Fruit fly (Drosophila melanogaster) whole organism, embryonic: ENCODE data around the gene pHCl-1.

Source experiments
- Ada2b ChIP-seq: fragments of 200-800 bp; sonication (Bioruptor generic); IDR thresholded peaks from 2 replicates; pipeline ENCODE4 v1.3.6; 2022; ENCODE audit warnings: missing biosample characterization, missing genetic modification characterization
- Adf1 ChIP-seq: fragments of 200-800 bp; sonication (Bioruptor generic); IDR thresholded peaks from 2 replicates; pipeline ENCODE4 v1.3.6; 2022; ENCODE audit warnings: missing biosample characterization, missing genetic modification characterization
- Antp ChIP-seq: fragments of 200-800 bp; sonication (Bioruptor generic); optimal IDR thresholded peaks from 3 replicates; lab custom pipeline; 2016; ENCODE audit warnings: missing biosample characterization, missing genetic modification characterization
- Asciz ChIP-seq: fragments of 200-800 bp; sonication (Bioruptor generic); optimal IDR thresholded peaks from 2 replicates; lab custom pipeline; 2017; ENCODE audit warnings: missing biosample characterization, mild to moderate bottlenecking, missing genetic modification characterization, missing genetic modification reagents
- B-H1 ChIP-seq: fragments of 200-800 bp; sonication (Bioruptor generic); IDR thresholded peaks from 3 replicates; pipeline ENCODE4 v1.3.6; 2022; ENCODE audit warnings: missing biosample characterization, missing genetic modification characterization
- Blimp-1 ChIP-seq: fragments of 200-800 bp; sonication (Bioruptor generic); optimal IDR thresholded peaks from 3 replicates; lab custom pipeline; 2018; ENCODE audit warnings: missing biosample characterization, missing genetic modification characterization, mild to moderate bottlenecking, moderate library complexity, missing genetic modification reagents
- CG10959 ChIP-seq: fragments of 200-800 bp; sonication (Bioruptor generic); IDR thresholded peaks from 2 replicates; pipeline ENCODE4 v1.3.6; 2022; ENCODE audit warnings: missing biosample characterization, missing genetic modification characterization
- CG11456 ChIP-seq: fragments of 200-800 bp; sonication (Bioruptor generic); IDR thresholded peaks from 3 replicates; pipeline ENCODE4 v1.3.6; 2022; ENCODE audit warnings: missing biosample characterization, missing genetic modification characterization
- CG12299 ChIP-seq: fragments of 200-800 bp; sonication (Bioruptor generic); optimal IDR thresholded peaks from 2 replicates; lab custom pipeline; 2018; ENCODE audit warnings: missing biosample characterization, mild to moderate bottlenecking, missing genetic modification characterization
- CG12391 ChIP-seq: fragments of 200-800 bp; sonication (Bioruptor generic); optimal IDR thresholded peaks from 3 replicates; lab custom pipeline; 2018; ENCODE audit warnings: missing biosample characterization, mild to moderate bottlenecking, missing genetic modification characterization, moderate library complexity
- CG13894 ChIP-seq: fragments of 200-800 bp; sonication (Bioruptor generic); optimal IDR thresholded peaks from 3 replicates; lab custom pipeline; 2018; ENCODE audit warnings: missing biosample characterization, mild to moderate bottlenecking, missing genetic modification characterization, moderate library complexity
- CG15696 ChIP-seq: fragments of 200-800 bp; sonication (Bioruptor generic); optimal IDR thresholded peaks from 2 replicates; lab custom pipeline; 2019; ENCODE audit warnings: missing biosample characterization, mild to moderate bottlenecking, missing genetic modification characterization, moderate library complexity
- CG1647 ChIP-seq: fragments of 200-800 bp; sonication (Bioruptor generic); optimal IDR thresholded peaks from 3 replicates; lab custom pipeline; 2016; ENCODE audit warnings: missing biosample characterization, missing genetic modification characterization
- CG16779 ChIP-seq: fragments of 200-800 bp; sonication (Bioruptor generic); IDR thresholded peaks from 2 replicates; pipeline ENCODE4 v1.3.6; 2022; ENCODE audit warnings: missing biosample characterization, missing genetic modification characterization
- CG16815 ChIP-seq: fragments of 200-800 bp; sonication (Bioruptor generic); optimal IDR thresholded peaks from 3 replicates; lab custom pipeline; 2017; ENCODE audit warnings: missing biosample characterization, mild to moderate bottlenecking, missing genetic modification characterization
- CG17802 ChIP-seq: fragments of 200-800 bp; sonication (Bioruptor generic); optimal IDR thresholded peaks from 2 replicates; lab custom pipeline; 2018; ENCODE audit warnings: missing biosample characterization, mild to moderate bottlenecking, missing genetic modification characterization, moderate library complexity
- CG31365 ChIP-seq: fragments of 200-800 bp; sonication (Bioruptor generic); optimal IDR thresholded peaks from 2 replicates; lab custom pipeline; 2018; ENCODE audit warnings: missing biosample characterization, mild to moderate bottlenecking, missing genetic modification characterization
- CG34224 ChIP-seq: fragments of 200-800 bp; sonication (Bioruptor generic); IDR thresholded peaks from 3 replicates; pipeline ENCODE4 v1.3.6; 2022; ENCODE audit warnings: missing biosample characterization, missing genetic modification characterization; ENCODE audit not compliant: partially characterized antibody
- CG4282 ChIP-seq: fragments of 200-800 bp; sonication (Bioruptor generic); optimal IDR thresholded peaks from 2 replicates; lab custom pipeline; 2016; ENCODE audit warnings: missing biosample characterization, missing genetic modification characterization
- CG4707 ChIP-seq: fragments of 200-800 bp; sonication (Bioruptor generic); optimal IDR thresholded peaks from 2 replicates; lab custom pipeline; 2018; ENCODE audit warnings: missing biosample characterization, mild to moderate bottlenecking, missing genetic modification characterization, moderate library complexity
- CG6765 ChIP-seq: fragments of 200-800 bp; sonication (Bioruptor generic); optimal IDR thresholded peaks from 3 replicates; lab custom pipeline; 2017; ENCODE audit warnings: missing biosample characterization, mild to moderate bottlenecking, missing genetic modification characterization
- CG7357 ChIP-seq: fragments of 200-800 bp; sonication (Bioruptor generic); IDR thresholded peaks from 3 replicates; pipeline ENCODE4 v1.3.6; 2022; ENCODE audit warnings: missing biosample characterization, missing genetic modification characterization
- CG9437 ChIP-seq: fragments of 200-800 bp; sonication (Bioruptor generic); optimal IDR thresholded peaks from 2 replicates; lab custom pipeline; 2018; ENCODE audit warnings: missing biosample characterization, mild to moderate bottlenecking, missing genetic modification characterization
- Camta ChIP-seq: fragments of 200-800 bp; sonication (Bioruptor generic); optimal IDR thresholded peaks from 2 replicates; lab custom pipeline; 2016; ENCODE audit warnings: missing biosample characterization, missing genetic modification characterization
- CkIIα-i1 ChIP-seq: fragments of 200-800 bp; sonication (Bioruptor generic); IDR thresholded peaks from 2 replicates; pipeline ENCODE4 v1.3.6; 2022; ENCODE audit warnings: missing biosample characterization, missing genetic modification characterization
- Deaf1 ChIP-seq: fragments of 200-800 bp; optimal IDR thresholded peaks from 3 replicates; lab custom pipeline; 2019; ENCODE audit warnings: missing biosample characterization, mild to moderate bottlenecking, missing genetic modification characterization, moderate library complexity
- Dek ChIP-seq: fragments of 200-800 bp; sonication (Bioruptor generic); optimal IDR thresholded peaks from 3 replicates; lab custom pipeline; 2019; ENCODE audit warnings: missing biosample characterization, mild to moderate bottlenecking, missing genetic modification characterization, moderate library complexity
- Dll ChIP-seq: fragments of 200-800 bp; sonication (Bioruptor generic); IDR thresholded peaks from 4 replicates; pipeline ENCODE4 v1.3.6; 2022; ENCODE audit warnings: missing biosample characterization, missing genetic modification characterization; ENCODE audit not compliant: partially characterized antibody
- Doc2 ChIP-seq: fragments of 200-800 bp; sonication (Bioruptor generic); IDR thresholded peaks from 2 replicates; pipeline ENCODE4 v1.3.6; 2022; ENCODE audit warnings: missing biosample characterization, missing genetic modification characterization
- HHEX ChIP-seq: fragments of 200-800 bp; sonication (Bioruptor generic); optimal IDR thresholded peaks from 3 replicates; lab custom pipeline; 2017; ENCODE audit warnings: missing biosample characterization, mild to moderate bottlenecking, missing genetic modification characterization, missing genetic modification reagents
- Hmr ChIP-seq: fragments of 200-800 bp; sonication (Bioruptor generic); optimal IDR thresholded peaks from 3 replicates; lab custom pipeline; 2017; ENCODE audit warnings: mild to moderate bottlenecking, missing biosample characterization, missing genetic modification reagents, missing genetic modification characterization
- Hmx ChIP-seq: fragments of 200-800 bp; sonication (Bioruptor generic); optimal IDR thresholded peaks from 2 replicates; lab custom pipeline; 2016; ENCODE audit warnings: missing biosample characterization, missing genetic modification characterization
- Scr ChIP-seq: fragments of 200-800 bp; sonication (Bioruptor generic); IDR thresholded peaks from 2 replicates; pipeline ENCODE4 v1.3.6; 2022; ENCODE audit warnings: missing biosample characterization, missing genetic modification characterization; ENCODE audit not compliant: partially characterized antibody
- Spps ChIP-seq: fragments of 200-800 bp; sonication (Bioruptor generic); optimal IDR thresholded peaks from 2 replicates; lab custom pipeline; 2018; ENCODE audit warnings: missing biosample characterization, mild to moderate bottlenecking, missing genetic modification characterization
- Usf ChIP-seq: fragments of 200-800 bp; sonication (Bioruptor generic); optimal IDR thresholded peaks from 2 replicates; lab custom pipeline; 2017; ENCODE audit warnings: missing genotype, missing biosample characterization, missing genetic modification characterization
- amos ChIP-seq: fragments of 200-800 bp; sonication (Bioruptor generic); IDR thresholded peaks from 2 replicates; pipeline ENCODE4 v1.3.6; 2022; ENCODE audit warnings: missing biosample characterization, missing genetic modification characterization; ENCODE audit not compliant: partially characterized antibody
- cato ChIP-seq: fragments of 200-800 bp; sonication (Bioruptor generic); optimal IDR thresholded peaks from 2 replicates; lab custom pipeline; 2016; ENCODE audit warnings: missing biosample characterization, missing genetic modification characterization, borderline replicate concordance
- caup ChIP-seq: fragments of 200-800 bp; sonication (Bioruptor generic); optimal IDR thresholded peaks from 3 replicates; lab custom pipeline; 2017; ENCODE audit warnings: missing biosample characterization, mild to moderate bottlenecking, missing genetic modification characterization, moderate library complexity; ENCODE audit not compliant: severe bottlenecking
- disco-r ChIP-seq: fragments of 200-800 bp; sonication (Bioruptor generic); optimal IDR thresholded peaks from 2 replicates; lab custom pipeline; 2016; ENCODE audit warnings: missing biosample characterization, missing genetic modification characterization
- ems ChIP-seq: fragments of 200-800 bp; sonication (Bioruptor generic); optimal IDR thresholded peaks from 3 replicates; lab custom pipeline; 2016; ENCODE audit warnings: missing biosample characterization, missing genetic modification characterization
- fd102C ChIP-seq: fragments of 200-800 bp; sonication (Bioruptor generic); optimal IDR thresholded peaks from 2 replicates; lab custom pipeline; 2018; ENCODE audit warnings: missing biosample characterization, mild to moderate bottlenecking, missing genetic modification characterization, moderate library complexity
- fd96Cb ChIP-seq: fragments of 200-800 bp; sonication (Bioruptor generic); optimal IDR thresholded peaks from 2 replicates; lab custom pipeline; 2018; ENCODE audit warnings: missing biosample characterization, mild to moderate bottlenecking, missing genetic modification characterization, moderate library complexity
- gsb ChIP-seq: fragments of 200-800 bp; sonication (Bioruptor generic); IDR thresholded peaks from 2 replicates; pipeline ENCODE4 v1.3.6; 2022; ENCODE audit warnings: missing biosample characterization, missing genetic modification characterization
- kah ChIP-seq: fragments of 200-800 bp; sonication (Bioruptor generic); optimal IDR thresholded peaks from 2 replicates; lab custom pipeline; 2018; ENCODE audit warnings: missing biosample characterization, mild to moderate bottlenecking, missing genetic modification characterization
- klu ChIP-seq: fragments of 200-800 bp; sonication (Bioruptor generic); IDR thresholded peaks from 2 replicates; pipeline ENCODE4 v1.3.6; 2022; ENCODE audit warnings: missing biosample characterization, missing genetic modification characterization
- pnt ChIP-seq: fragments of 200-800 bp; sonication (Bioruptor generic); optimal IDR thresholded peaks from 3 replicates; lab custom pipeline; 2016; ENCODE audit warnings: missing biosample characterization, missing genetic modification characterization
- row ChIP-seq: fragments of 200-800 bp; sonication (Bioruptor generic); IDR thresholded peaks from 3 replicates; pipeline ENCODE4 v1.3.6; 2022; ENCODE audit warnings: missing biosample characterization, missing genetic modification characterization
- slou ChIP-seq: fragments of 200-800 bp; sonication (Bioruptor generic); optimal IDR thresholded peaks from 3 replicates; lab custom pipeline; 2016; ENCODE audit warnings: missing biosample characterization, missing genetic modification characterization
- sr ChIP-seq: fragments of 200-800 bp; sonication (Bioruptor generic); IDR thresholded peaks from 3 replicates; pipeline ENCODE4 v1.3.6; 2022; ENCODE audit warnings: missing biosample characterization, missing genetic modification characterization
- ssp ChIP-seq: fragments of 200-800 bp; sonication (Bioruptor generic); IDR thresholded peaks from 2 replicates; pipeline ENCODE4 v1.3.6; 2022; ENCODE audit warnings: missing biosample characterization, missing genetic modification characterization
- tap ChIP-seq: fragments of 200-800 bp; optimal IDR thresholded peaks from 3 replicates; lab custom pipeline; 2019; ENCODE audit warnings: missing biosample characterization, mild to moderate bottlenecking, missing genetic modification characterization, moderate library complexity
- z ChIP-seq: fragments of 200-800 bp; sonication (Bioruptor generic); IDR thresholded peaks from 3 replicates; pipeline ENCODE4 v1.3.6; 2022; ENCODE audit warnings: missing biosample characterization, missing genetic modification characterization

Gene pHCl-1

dm6 chr3L:15832146-15832545, 66.7 kb downstream of the pHCl-1 start, which contains the start of gene CG12713 (continued):
- TF ChIP-seq Antp (GFP tag; lab: Kevin White, UChicago) = no peak
- peak; percentile 86 for TF ChIP-seq amos (GFP tag; lab: Robert Waterston, UW)
- no peak for TF ChIP-seq B-H1
- TF ChIP-seq CG34224 = peak; percentile 86
- no peak for TF ChIP-seq gsb (GFP tag; lab: Robert Waterston, UW)
- TF ChIP-seq CG12391 (tag; lab: Kevin White, UChicago) = peak; percentile 41
- no peak for TF ChIP-seq cato (GFP tag; lab: Kevin White, UChicago)
- peak; percentile 83 for TF ChIP-seq Dll (GFP tag; lab: Robert Waterston, UW)
- no peak for TF ChIP-seq Dek (tag; lab: Kevin White, UChicago)
- TF ChIP-seq klu (GFP tag; lab: Robert Waterston, UW) = no peak
- TF ChIP-seq fd96Cb (tag; lab: Kevin White, UChicago) = no peak
- peak; percentile 99 for TF ChIP-seq CG7357 (GFP tag; lab: Robert Waterston, UW)
- TF ChIP-seq Scr (GFP tag; lab: Robert Waterston, UW) = peak; percentile 82
- TF ChIP-seq Hmr = no peak
- TF ChIP-seq HHEX (GFP tag; lab: Kevin White, UChicago) = no peak
- TF ChIP-seq Deaf1 (tag; lab: Kevin White, UChicago) = no peak
- TF ChIP-seq CkIIα-i1 (GFP tag; lab: Robert Waterston, UW) = no peak
- no peak for TF ChIP-seq sr (GFP tag; lab: Robert Waterston, UW)
- TF ChIP-seq Adf1 = no peak
- TF ChIP-seq slou = no peak
- no peak for TF ChIP-seq Doc2
- TF ChIP-seq Spps (tag; lab: Kevin White, UChicago) = no peak
- no peak for TF ChIP-seq CG6765
- no peak for TF ChIP-seq pnt (GFP tag; lab: Kevin White, UChicago)
- no peak for TF ChIP-seq CG1647 (GFP tag; lab: Kevin White, UChicago)
- no peak for TF ChIP-seq ems (GFP tag; lab: Kevin White, UChicago)
- no peak for TF ChIP-seq z (GFP tag; lab: Robert Waterston, UW)
- TF ChIP-seq Blimp-1 = no peak
- TF ChIP-seq CG10959 = no peak
- no peak for TF ChIP-seq CG13894 (tag; lab: Kevin White, UChicago)
- no peak for TF ChIP-seq tap (tag; lab: Kevin White, UChicago)
- TF ChIP-seq Camta (GFP tag; lab: Kevin White, UChicago) = no peak
- TF ChIP-seq CG16815 (GFP tag; lab: Kevin White, UChicago) = no peak
- no peak for TF ChIP-seq CG16779
- TF ChIP-seq Hmx = no peak
- TF ChIP-seq CG31365 (tag; lab: Kevin White, UChicago) = no peak
- peak; percentile 89 for TF ChIP-seq CG9437 (GFP tag; lab: Kevin White, UChicago)
- no peak for TF ChIP-seq CG15696 (tag; lab: Kevin White, UChicago)
- TF ChIP-seq CG17802 (tag; lab: Kevin White, UChicago) = peak; percentile 93
- no peak for TF ChIP-seq CG4707 (GFP tag; lab: Kevin White, UChicago)
- peak; percentile 38 for TF ChIP-seq CG12299 (tag; lab: Kevin White, UChicago)
- peak; percentile 78 for TF ChIP-seq row (GFP tag; lab: Robert Waterston, UW)
- TF ChIP-seq ssp (GFP tag; lab: Robert Waterston, UW) = peak; percentile 90
- no peak for TF ChIP-seq caup (GFP tag; lab: Kevin White, UChicago)
- TF ChIP-seq Ada2b (GFP tag; lab: Robert Waterston, UW) = no peak
- TF ChIP-seq CG11456 (GFP tag; lab: Robert Waterston, UW) = no peak
- no peak for TF ChIP-seq Usf (GFP tag; lab: Kevin White, UChicago)
- no peak for TF ChIP-seq kah (GFP tag; lab: Kevin White, UChicago)
- TF ChIP-seq disco-r (GFP tag; lab: Kevin White, UChicago) = no peak
- no peak for TF ChIP-seq CG4282
- no peak for TF ChIP-seq fd102C (GFP tag; lab: Kevin White, UChicago)
- TF ChIP-seq Asciz (GFP tag; lab: Kevin White, UChicago) = no peak
